Worm (Caenorhabditis elegans): ENCODE data around the gene F13B12.3.

- TF ChIP-seq snpc-4 (tag; optimal IDR thresholded peaks at IDR 0.05) (no peak), nhr-12 (tag; optimal IDR thresholded peaks at IDR 0.05) (no peak), lsy-2 (tag; optimal IDR thresholded peaks at IDR 0.05) (no peak), ces-1 (GFP tag; optimal IDR thresholded peaks at IDR 0.05) (no peak), pha-4 (tag; optimal IDR thresholded peaks at IDR 0.05) (no peak), nhr-28 (tag; optimal IDR thresholded peaks at IDR 0.05) (no peak), ztf-11 (tag; optimal IDR thresholded peaks at IDR 0.05) (no peak), unc-39 (tag; optimal IDR thresholded peaks at IDR 0.05) (no peak), zip-8 (tag; optimal IDR thresholded peaks at IDR 0.05) (no peak), ham-2 (GFP tag; optimal IDR thresholded peaks at IDR 0.05) (no peak), unc-62 (GFP tag; optimal IDR thresholded peaks at IDR 0.05) (no peak), nhr-76 (tag; optimal IDR thresholded peaks at IDR 0.05) (no peak)
Observed at ce11 chrIV:10436401-10436800, 2.5 kb upstream of the F13B12.3 start, which contains the start of gene ins-1.

Measured in whole organism, mixed stage, embryonic.